Fruit fly (Drosophila melanogaster) ovary, adult (tissue): ENCODE results near the gene Atac1.

Experiments
- CG17801 ChIP-seq: fragments of 200-800 bp; optimal IDR thresholded peaks from 2 replicates; lab custom pipeline; 2019; ENCODE audit warnings: missing biosample characterization, mild to moderate bottlenecking, missing genetic modification characterization, moderate library complexity; ENCODE audit not compliant: partially characterized antibody

The Atac1 gene

DNA sequence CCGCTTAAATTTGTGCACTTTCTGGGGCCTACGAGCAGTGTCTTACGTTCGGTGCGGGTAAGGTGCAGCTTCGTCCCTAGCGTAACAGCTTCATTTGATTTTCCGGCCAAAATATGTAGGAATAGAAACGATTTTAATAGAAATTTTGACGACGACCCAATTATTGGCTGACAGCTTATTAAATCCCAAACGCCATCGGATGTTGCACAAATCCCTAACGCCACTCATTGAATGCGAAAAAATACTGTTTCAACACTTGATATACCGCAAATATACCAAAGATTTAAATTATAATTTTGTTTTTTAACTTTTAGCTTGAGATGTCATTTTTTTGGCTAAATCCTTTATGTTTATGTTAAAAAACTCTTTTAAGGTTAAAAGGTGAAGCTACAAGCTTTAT, 15.0 kb downstream of the Atac1 start, which contains the start of gene Fgop2:
Gene Fgop2 (minus strand): TSS at position 202 of the 400 bp plus-strand sequence.
- TF ChIP-seq CG17801 (GFP tag; lab: Kevin White, UChicago) = peak; percentile 30

DNA sequence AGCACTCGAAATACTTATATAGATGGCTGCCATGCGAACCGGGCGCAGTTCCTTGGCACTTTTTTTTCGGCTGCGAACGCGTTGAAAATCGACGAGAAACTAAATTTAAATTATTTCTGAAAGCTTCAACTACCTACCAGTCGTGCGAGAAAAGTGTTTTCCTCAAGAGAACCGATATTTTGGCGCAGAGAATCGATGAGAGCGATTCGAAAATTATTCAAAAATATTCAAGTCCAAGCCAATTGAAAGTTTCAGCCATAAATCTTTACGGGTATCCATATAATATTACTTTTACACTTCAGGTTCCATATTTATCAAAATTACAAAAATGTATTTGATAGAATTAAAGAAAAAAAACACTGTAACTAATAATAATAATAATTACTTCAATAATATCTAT, 17.4 kb downstream of the Atac1 start, which contains the start of gene CG18304:
Gene CG18304 (minus strand): TSS at position 101 of the 400 bp plus-strand sequence.
- TF ChIP-seq CG17801 (GFP tag; lab: Kevin White, UChicago) = no peak

DNA sequence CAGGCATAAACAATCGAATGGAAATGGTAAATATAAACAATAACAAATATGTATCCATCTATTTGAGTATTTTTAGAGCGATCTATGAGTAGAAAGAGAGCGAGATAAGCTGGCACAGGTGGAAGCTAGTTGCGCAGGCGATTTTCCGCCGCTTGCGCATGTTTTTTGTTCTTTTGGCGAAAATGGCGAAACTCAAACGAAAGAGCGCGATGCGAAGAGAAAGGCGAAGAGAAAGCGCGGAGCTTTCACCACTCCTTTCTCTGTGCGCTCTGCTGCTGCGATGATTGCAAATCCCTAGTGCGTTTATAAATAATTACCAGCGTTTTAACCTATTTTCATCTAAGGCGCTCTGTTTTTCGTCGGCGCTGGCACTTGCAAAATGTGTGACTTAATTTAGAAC, 18.4 kb downstream of the Atac1 start:
- no peak for TF ChIP-seq CG17801 (GFP tag; lab: Kevin White, UChicago)

DNA sequence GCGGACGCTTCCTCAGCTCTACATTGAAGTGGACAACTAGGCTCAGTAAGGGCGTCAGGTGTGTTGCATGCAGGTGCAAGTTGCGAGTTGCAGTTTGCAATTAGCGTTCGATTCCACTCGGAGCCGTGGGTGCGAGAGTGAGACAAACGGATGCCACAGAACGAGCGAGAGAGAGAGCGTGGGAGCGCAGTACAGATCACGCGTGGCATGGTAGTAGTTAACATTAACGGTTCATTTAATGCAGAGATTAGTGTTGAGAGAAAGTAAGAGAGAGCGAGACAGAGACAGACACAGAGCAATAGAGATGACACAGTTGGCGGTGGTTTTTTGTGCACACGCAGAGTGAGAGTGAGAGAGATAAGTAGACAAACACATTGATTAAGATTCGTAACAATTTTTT, 20.4 kb downstream of the Atac1 start:
- no peak for TF ChIP-seq CG17801 (GFP tag; lab: Kevin White, UChicago)

DNA sequence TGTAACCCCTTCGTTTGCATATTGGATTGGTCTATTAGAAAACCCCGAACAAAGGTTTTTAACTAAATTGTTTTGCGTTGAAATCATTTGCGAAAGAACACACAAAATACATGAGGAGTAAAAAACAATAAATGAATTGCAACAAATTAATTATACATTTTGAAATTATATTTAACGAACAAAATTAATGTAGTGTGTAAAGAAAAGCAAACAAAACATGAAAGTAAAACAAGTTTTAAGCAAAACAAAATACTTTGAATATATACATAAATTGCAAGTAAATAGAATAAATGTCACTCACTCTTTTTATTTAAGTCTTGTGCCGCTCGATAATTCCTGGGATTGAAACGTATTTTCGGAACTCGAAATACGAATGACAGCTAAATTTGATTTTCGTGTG, 28.3 kb downstream of the Atac1 start, which contains the start of gene CG43232:
Gene CG43232 (plus strand): TSS at position 301 of the 400 bp plus-strand sequence.
- TF ChIP-seq CG17801 (GFP tag; lab: Kevin White, UChicago) = no peak

DNA sequence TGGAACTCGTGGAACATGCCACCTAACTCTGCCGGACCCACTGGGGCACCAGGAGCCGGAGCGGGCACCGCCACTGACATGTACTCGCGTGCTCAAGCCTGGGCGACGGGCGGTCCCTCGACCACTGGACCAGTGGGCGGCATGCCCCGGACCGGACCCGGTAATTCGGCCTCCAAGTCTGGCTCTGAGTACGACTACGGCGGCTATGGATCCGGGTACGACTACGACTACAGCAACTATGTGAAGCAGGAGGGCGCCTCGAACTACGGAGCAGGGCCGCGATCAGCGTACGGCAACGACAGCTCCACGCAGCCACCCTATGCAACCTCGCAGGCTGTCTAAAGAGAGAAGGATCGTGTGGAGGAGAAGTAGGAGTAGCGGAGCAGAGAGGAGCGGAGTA, 35.0 kb downstream of the Atac1 start:
- no peak for TF ChIP-seq CG17801 (GFP tag; lab: Kevin White, UChicago)

DNA sequence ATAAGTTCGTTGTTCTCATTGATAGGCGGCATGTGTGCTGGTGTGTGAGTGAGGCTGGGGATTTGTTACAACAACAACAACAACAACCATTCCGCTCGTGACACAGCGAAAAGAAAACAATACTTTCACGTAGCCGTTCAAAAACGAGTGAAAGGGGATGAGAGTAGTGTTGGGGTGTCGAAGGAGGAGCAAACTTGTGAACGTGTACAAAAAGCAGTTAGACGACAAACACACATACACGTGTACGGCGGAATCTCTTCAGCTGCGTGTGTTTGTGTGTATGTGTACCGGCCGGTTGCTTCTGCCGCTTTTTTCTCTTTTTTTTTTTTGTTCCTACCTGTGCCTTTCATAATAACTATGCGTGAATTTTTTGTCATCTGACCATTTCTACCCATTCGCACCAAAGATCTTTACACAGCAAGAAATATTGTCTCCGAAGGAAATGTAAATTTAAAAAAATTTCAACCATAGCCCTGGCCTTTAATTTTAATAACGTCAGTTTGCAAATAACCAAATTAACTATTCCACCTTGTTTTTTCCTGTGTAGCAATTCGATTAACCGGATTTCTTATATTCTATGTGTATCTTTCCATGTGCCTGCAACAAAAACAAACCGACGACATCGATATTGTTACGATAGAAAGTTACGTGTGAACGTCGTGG, 37.9 kb downstream of the Atac1 start:
- TF ChIP-seq CG17801 (GFP tag; lab: Kevin White, UChicago) = peak; percentile 54

DNA sequence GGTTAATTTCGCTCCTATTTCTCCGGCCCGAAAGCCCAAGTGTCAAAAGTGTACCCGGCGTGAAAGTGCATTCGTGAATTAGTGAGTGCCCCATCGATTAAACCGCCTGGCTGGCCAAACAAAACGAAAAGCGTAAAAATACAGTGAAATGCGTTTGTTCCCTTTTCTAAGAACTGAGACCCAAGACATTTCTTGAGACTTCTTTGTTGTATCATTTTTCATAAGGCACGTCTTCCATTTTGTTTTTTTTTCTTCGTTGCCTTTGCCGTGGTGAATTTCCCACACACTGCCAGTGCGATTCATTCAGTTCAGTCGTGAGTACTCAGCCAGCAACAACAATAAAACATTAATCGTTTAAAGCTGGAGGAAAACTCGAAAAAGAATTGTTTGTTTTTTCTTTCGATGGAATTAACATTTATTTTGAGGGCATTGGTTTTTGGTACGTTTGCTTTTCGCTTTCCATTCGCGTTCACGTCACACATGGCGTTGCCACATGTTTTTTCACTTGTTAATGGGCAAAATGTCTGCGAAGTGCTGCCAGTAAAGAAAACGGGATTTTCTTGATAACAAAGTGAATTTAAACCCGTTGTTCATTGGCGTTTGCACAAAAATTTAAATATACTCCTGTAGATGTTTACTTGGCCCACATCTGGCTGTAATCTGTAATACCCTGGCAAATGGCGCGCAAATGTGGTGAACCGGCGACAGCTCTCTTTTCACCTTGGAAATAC, 38.6 kb downstream of the Atac1 start:
- no peak for TF ChIP-seq CG17801 (GFP tag; lab: Kevin White, UChicago)

DNA sequence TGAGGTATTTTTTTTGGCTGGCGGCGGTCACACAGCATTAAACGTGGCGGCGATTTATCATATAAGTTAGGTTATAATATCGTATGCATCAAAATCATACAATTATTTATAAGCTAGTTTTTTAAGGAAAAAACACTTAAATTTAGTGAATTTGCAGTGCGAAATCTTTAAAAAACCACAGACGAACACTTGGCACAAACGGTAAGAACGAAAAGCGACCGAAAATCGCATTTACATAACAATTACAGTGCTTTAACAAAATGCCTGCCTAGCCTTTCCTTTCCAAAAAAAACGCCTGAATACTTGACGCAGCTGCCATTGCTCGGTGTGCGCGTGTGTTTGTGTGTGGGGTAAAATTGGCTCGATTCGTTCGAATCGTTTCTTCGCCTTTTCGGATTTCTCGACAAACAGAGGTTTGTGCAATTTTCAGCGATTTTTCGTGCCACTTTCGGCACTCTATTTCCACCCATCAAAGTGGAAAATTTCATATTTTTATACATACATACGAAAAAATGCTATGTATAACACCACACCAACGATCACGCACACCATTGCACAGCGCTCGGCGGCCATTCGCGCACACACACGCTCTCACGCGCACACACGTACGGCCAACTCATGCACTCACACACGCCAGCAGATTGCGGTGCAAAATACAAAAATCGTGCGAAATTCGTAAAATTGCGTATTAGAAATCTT, 39.3 kb downstream of the Atac1 start, which contains the start of gene Hrb27C:
Gene Hrb27C (plus strand): TSS at position 44 of the 699 bp plus-strand sequence.
- peak; percentile 28 for TF ChIP-seq CG17801 (GFP tag; lab: Kevin White, UChicago)

DNA sequence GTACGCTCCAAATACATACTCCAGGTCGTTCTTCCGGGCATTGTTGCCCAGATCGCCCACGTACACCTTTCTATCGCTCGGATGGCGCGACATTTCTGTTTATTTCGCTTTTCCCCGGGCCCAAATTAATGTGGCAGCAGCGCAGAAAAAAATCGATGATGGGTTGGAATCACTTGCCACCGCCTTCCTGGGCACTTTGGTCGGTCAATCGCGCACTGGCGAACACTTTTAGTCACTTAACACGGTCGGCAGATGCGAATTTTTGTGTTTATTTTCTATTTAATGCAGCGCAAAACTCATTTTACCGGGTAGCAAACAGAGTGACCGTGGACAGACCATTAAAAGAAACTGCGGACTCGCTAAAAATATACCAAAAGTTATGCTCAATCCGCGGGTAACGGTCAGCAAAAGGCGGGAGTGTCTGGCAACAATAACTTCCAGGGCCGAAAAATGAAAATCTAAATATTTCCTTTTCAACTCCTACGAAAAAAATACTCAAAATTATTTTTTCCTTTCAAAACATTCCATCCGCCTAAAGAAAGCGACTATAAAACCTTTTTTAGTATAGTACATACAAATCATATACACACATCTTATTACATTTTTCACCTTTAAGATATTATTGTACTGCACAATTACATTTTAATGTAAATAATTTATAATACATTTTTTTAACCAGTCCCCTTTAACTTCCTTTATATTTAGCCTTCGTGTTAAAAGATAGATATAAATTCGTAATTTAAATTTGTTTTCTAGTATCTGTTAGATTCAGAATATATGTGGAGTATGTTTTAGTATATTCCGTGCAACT, 40.1 kb downstream of the Atac1 start, which contains the start of gene x16:
Gene x16 (minus strand): TSS at position 361 of the 811 bp plus-strand sequence.
- no peak for TF ChIP-seq CG17801 (GFP tag; lab: Kevin White, UChicago)

DNA sequence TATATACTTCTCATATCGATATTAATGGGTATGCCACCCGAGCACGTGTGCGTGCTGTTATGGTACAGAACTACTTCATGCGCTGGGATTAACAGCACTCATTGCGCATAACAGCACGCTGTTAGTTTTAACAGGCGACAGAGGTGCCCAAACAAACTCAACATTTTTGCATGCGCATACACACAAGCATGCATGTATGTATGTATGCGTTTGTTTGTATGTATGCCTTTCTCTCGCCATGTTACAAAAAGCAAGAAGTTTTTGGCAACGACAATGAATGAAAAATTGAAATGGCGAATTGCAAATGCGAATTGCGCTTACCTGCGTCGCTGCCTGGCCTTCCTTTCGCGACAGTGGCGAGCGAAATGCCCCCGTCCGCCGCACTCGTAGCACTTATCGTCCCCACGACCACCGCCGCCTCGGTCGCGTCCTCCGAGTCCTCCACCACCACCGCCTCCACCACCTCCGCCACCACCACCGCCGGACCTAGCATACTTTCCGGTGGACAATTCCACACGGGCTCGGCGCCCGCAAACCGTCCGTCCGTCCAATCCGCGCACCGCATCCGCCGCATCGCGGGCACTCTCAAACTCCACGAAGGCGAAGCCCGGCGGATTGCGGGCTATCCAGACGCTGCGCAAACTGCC, 40.8 kb downstream of the Atac1 start:
- no peak for TF ChIP-seq CG17801 (GFP tag; lab: Kevin White, UChicago)

DNA sequence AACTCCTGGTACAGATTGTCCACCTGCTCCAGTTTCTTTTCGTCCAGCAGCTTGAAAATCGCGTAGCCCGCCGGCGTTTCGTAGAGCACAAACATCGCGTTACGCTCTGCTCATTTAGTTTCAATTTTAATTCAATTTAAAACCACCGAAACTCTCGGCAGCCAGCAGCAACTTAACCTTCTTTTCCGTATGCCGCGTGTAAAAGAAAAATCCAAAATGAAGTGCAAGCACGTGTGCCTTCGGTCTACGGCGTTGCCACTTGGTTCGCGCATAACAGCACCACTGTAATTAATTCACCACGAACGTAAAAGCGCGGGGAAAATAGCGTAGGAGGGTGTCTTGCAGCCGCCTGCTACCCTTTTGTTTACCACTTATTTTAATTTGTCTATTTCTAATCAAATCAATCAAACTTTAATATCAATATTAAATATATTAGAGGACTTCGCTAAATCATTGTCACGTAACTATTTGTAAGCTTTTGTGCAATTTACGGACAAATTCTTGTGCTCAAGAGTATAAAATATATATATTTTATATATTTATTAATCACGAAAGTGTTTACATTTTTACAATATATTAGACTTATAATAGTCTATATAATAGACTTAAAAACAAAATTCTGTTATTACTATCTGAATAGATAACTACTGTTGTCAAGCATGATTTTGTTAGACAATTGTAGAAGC, 41.5 kb downstream of the Atac1 start, which contains the start of gene nop5:
Gene nop5 (minus strand): TSS at position 227 of the 686 bp plus-strand sequence.
- TF ChIP-seq CG17801 (GFP tag; lab: Kevin White, UChicago) = peak; percentile 69

DNA sequence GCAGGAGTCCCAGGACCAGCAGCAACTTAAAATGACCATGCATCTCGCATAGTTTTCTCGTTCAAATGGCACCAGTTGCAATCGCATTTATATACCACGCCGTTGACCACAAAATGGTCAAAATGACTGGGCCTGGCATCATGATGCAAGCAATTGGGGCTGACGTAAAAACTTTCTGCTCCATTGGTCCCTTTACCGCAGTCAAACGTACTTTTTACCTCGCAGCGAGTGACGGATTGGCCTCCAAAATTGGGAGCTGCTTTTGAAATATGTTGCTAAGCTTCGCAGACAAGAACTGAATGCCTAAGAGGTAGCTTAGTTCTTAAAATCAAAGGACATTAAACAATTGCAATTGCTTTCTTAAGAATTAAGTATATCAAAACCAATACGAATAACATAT, 43.8 kb downstream of the Atac1 start, which contains the start of gene CG32829:
Gene CG32829 (minus strand): TSS at position 101 of the 400 bp plus-strand sequence.
- no peak for TF ChIP-seq CG17801 (GFP tag; lab: Kevin White, UChicago)
